Worm (Caenorhabditis elegans): ENCODE measurements around the gene col-73.
"Not testable (repeated sequence)": the region's sequence is repeated elsewhere in the genome, so short reads cannot be mapped to it uniquely, and the experiment has no call there.

Gene col-73

DNA sequence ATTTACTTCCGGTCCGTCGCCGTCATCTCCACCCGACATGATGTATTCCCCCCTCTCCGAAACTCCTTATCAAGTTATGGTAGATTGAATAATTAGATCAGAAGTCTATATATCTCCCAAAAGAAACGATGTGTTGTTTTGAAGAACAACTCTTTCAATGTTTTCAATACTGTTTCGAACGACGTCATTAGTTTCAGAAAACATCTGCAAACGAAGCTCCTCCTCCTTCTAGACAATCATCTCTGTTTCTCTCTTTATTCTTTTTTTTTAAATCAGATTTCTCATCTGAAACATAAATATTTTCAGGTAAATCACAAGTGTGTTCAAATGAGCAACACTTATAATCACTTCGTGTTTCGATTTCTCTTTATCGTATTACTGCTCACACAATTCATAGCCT lies 23.0 kb downstream of the col-73 start, which contains the start of gene T23B7.3:
TSS of gene T23B7.3 (plus strand) at position 301 of the 400 bp plus-strand sequence.
- TF ChIP-seq sem-2 (GFP tag; optimal IDR thresholded peaks at IDR 0.05) (no peak), ces-1 (GFP tag; optimal IDR thresholded peaks at IDR 0.05) (peak; percentile 5)

DNA sequence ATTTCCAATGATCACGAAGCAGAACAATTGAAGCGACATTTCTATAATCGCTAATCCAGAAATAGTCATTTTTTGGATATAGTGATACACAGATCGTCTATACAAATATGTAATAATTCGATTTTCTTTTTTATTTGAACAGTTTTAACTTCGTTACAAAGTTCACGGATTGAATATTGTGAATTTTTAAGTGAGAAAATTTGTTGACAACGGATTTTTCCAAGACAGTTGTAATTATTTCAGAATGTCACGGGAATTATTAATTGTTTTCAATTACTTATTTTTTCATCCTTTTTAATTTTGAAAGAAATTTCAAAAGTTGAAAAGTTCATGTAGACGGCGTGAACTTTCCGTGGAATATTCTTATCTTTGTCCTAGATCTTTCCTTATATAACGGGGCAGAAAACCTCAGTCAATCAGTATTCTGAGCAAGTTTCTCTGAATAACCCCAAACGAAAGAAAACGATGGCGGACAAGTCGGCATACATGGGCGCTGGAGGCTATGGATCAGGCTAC lies 30.7 kb downstream of the col-73 start, which contains the start of the genes T23B7.2 and nspd-4:
TSS of gene T23B7.2 (minus strand) at position 101 of the 516 bp plus-strand sequence.
TSS of gene nspd-4 (plus strand) at position 466 of the 516 bp plus-strand sequence.
- TF ChIP-seq snpc-4 (tag; optimal IDR thresholded peaks at IDR 0.05); ces-1 (GFP tag; optimal IDR thresholded peaks at IDR 0.05); nhr-12 (tag; optimal IDR thresholded peaks at IDR 0.05): not testable (repeated sequence)

DNA sequence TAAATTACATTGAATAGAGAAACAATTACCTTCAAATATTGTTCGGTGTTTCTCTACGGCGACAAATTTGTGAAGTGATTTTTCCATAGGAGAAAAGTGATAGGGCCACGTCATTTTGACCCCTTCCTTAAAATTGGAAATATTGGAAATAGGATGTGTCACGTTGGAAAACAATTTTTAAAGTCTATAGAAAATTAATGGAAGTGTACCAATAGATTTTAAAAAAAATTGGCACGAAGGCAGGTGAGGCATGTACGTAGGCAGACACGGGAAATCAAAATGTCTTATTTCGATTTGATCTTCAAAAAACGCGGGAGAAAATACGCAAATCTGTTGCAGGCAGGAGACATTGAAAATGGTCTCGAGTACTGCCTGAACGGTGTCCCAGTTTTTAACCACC lies 35.3 kb downstream of the col-73 start, which contains the start of gene C33F10.12:
TSS of gene C33F10.12 (minus strand) at position 101 of the 400 bp plus-strand sequence.
- TF ChIP-seq ham-2 (GFP tag; optimal IDR thresholded peaks at IDR 0.05) (no peak), blmp-1 (tag; optimal IDR thresholded peaks at IDR 0.05) (no peak), lin-32 (GFP tag; optimal IDR thresholded peaks at IDR 0.05) (no peak), nhr-76 (tag; optimal IDR thresholded peaks at IDR 0.05) (no peak), zip-8 (tag; optimal IDR thresholded peaks at IDR 0.05) (no peak), flh-1 (GFP tag; optimal IDR thresholded peaks at IDR 0.05) (no peak), unc-120 (tag; optimal IDR thresholded peaks at IDR 0.05; ENCODE audit: poor library complexity, severe bottlenecking) (no peak), mep-1 (tag; optimal IDR thresholded peaks at IDR 0.05) (no peak), hlh-1 (tag; optimal IDR thresholded peaks at IDR 0.05) (no peak), ztf-11 (tag; optimal IDR thresholded peaks at IDR 0.05) (no peak), mab-5 (tag; optimal IDR thresholded peaks at IDR 0.05) (no peak), tbx-8 (GFP tag; optimal IDR thresholded peaks at IDR 0.05) (no peak), lin-13 (tag; optimal IDR thresholded peaks at IDR 0.05) (no peak), pha-4 (tag; optimal IDR thresholded peaks at IDR 0.05) (no peak), unc-62 (GFP tag; optimal IDR thresholded peaks at IDR 0.05) (no peak), sptf-1 (tag; optimal IDR thresholded peaks at IDR 0.05) (no peak), elt-1 (tag; optimal IDR thresholded peaks at IDR 0.05; ENCODE audit: borderline replicate concordance, insufficient read depth) (no peak), snpc-4 (tag; optimal IDR thresholded peaks at IDR 0.05) (no peak), nhr-2 (tag; optimal IDR thresholded peaks at IDR 0.05) (no peak), bed-3 (GFP tag; optimal IDR thresholded peaks at IDR 0.05) (no peak)

DNA sequence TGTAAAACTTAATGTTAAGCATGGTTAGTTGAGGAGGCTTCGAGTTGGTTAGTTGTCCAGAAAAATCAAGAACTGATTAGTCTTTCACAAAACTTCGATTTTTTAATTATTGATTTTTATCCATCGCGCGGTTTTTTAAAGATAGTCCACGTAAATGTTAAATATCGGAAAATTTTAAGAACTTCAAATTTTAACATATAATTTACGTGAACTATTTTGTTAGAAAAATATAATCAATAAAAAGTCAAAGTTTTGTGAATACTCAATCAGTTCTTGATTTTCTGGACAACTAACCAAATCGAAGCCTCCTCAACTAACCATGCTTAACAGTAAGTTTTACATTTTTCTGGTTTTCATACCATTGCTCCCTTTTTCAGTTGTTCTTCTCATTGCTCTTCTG lies 38.2 kb downstream of the col-73 start, which contains the start of the genes C33F10.11 and C33F10.1:
TSS of gene C33F10.11 (minus strand) at position 101 of the 400 bp plus-strand sequence.
TSS of gene C33F10.1 (plus strand) at position 263 of the 400 bp plus-strand sequence.
- TF ChIP-seq bed-3 (GFP tag; optimal IDR thresholded peaks at IDR 0.05) = no peak
- no peak for TF ChIP-seq sptf-1 (tag; optimal IDR thresholded peaks at IDR 0.05)
- TF ChIP-seq cnd-1 (tag; optimal IDR thresholded peaks at IDR 0.05) = no peak
- no peak for TF ChIP-seq ceh-83 (GFP tag; optimal IDR thresholded peaks at IDR 0.05)
- no peak for TF ChIP-seq nhr-2 (tag; optimal IDR thresholded peaks at IDR 0.05)
- TF ChIP-seq snpc-4 (tag; optimal IDR thresholded peaks at IDR 0.05) = no peak
- no peak for TF ChIP-seq mls-2 (tag; optimal IDR thresholded peaks at IDR 0.05)
- no peak for TF ChIP-seq blmp-1 (tag; optimal IDR thresholded peaks at IDR 0.05)
- TF ChIP-seq ceh-39 (tag; optimal IDR thresholded peaks at IDR 0.05) = no peak
- TF ChIP-seq unc-120 (tag; optimal IDR thresholded peaks at IDR 0.05; ENCODE audit: poor library complexity, severe bottlenecking) = no peak
- TF ChIP-seq pha-4 (tag; optimal IDR thresholded peaks at IDR 0.05) = no peak
- TF ChIP-seq lsy-2 (tag; optimal IDR thresholded peaks at IDR 0.05) = no peak
- no peak for TF ChIP-seq zip-8 (tag; optimal IDR thresholded peaks at IDR 0.05)

DNA sequence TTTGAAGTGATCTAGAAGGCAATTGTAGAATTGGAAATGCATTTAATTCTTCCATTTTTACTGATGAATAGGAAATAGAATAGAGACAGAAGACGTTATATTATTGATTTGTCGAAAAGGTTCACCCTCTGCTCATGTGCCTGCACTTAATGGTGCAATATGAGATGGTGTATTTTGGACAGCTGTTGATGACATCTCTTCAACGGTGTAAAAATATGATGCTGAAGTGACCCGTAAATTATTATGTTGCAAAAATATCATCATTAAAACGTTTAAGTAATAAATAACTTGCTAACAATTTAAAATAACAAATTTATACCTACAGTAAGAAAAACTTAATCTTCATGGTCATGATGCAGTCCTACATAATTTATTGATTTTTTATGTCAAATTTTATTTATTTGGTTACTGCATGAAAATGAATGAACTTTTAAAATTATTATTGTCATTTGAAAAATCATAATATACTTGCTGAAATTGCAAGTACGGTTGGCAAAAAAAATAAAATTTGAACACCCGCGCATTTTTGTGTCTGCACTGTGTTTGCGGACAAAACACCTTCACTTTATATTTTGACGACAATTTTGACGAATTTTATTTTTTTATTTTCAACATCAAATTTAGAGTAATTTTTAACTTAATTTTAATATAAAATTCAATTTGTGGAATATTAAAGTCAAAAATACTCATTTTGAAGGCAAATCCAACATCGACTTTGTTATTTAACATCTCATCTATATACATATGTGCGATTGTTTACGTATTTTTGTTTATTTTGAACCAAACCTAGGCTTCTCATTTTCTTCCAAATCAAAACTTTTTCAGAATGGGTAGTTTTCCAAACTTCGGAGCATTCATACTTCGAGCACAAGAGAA lies 45.0 kb downstream of the col-73 start, which contains the start of the genes fbxb-88 and tbck-1:
TSS of gene fbxb-88 (minus strand) at position 151 of the 876 bp plus-strand sequence.
TSS of gene tbck-1 (plus strand) at position 826 of the 876 bp plus-strand sequence.
- peak; percentile 59 for TF ChIP-seq unc-62 (GFP tag; optimal IDR thresholded peaks at IDR 0.05)
- peak; percentile 30 for TF ChIP-seq mep-1 (tag; optimal IDR thresholded peaks at IDR 0.05)
- no peak for TF ChIP-seq sptf-1 (tag; optimal IDR thresholded peaks at IDR 0.05)
- no peak for TF ChIP-seq lin-13 (tag; optimal IDR thresholded peaks at IDR 0.05)
- no peak for TF ChIP-seq mls-2 (tag; optimal IDR thresholded peaks at IDR 0.05)
- TF ChIP-seq hlh-1 (tag; optimal IDR thresholded peaks at IDR 0.05) = peak; percentile 88
- no peak for TF ChIP-seq blmp-1 (tag; optimal IDR thresholded peaks at IDR 0.05)
- peak; percentile 43 for TF ChIP-seq nhr-2 (tag; optimal IDR thresholded peaks at IDR 0.05)
- TF ChIP-seq cnd-1 (tag; optimal IDR thresholded peaks at IDR 0.05) = peak; percentile 52
- no peak for TF ChIP-seq nhr-237 (tag; optimal IDR thresholded peaks at IDR 0.05)
- TF ChIP-seq tbx-8 (GFP tag; optimal IDR thresholded peaks at IDR 0.05) = no peak
- no peak for TF ChIP-seq mab-5 (tag; optimal IDR thresholded peaks at IDR 0.05)
- TF ChIP-seq lsy-2 (tag; optimal IDR thresholded peaks at IDR 0.05) = peak; percentile 47
- TF ChIP-seq ces-1 (GFP tag; optimal IDR thresholded peaks at IDR 0.05) = no peak
- no peak for TF ChIP-seq ztf-11 (tag; optimal IDR thresholded peaks at IDR 0.05)
- TF ChIP-seq zip-8 (tag; optimal IDR thresholded peaks at IDR 0.05) = no peak
